Worm (Caenorhabditis elegans) whole organism, L3 larva: Measurements from ENCODE around the gene T04A11.1.

Experiments used
- ZK546.5 ChIP-seq: sonication (generic microtip); optimal IDR thresholded peaks from 2 replicates; lab custom pipeline; 2017; ENCODE audit warnings: missing biosample characterization, missing genetic modification characterization
- ama-1 ChIP-seq: fragments of 150-350 bp; optimal IDR thresholded peaks from 2 replicates; lab custom pipeline; 2018
- ceh-9 ChIP-seq: sonication (generic microtip); optimal IDR thresholded peaks from 2 replicates; lab custom pipeline; 2018; ENCODE audit warnings: missing biosample characterization, missing genetic modification characterization
- fkh-10 ChIP-seq: sonication (generic microtip); optimal IDR thresholded peaks from 2 replicates; lab custom pipeline; 2017; ENCODE audit warnings: missing biosample characterization, missing genetic modification reagents, missing genetic modification characterization
- fos-1 ChIP-seq: fragments of 150-350 bp; optimal IDR thresholded peaks from 2 replicates; lab custom pipeline; 2014; ENCODE audit warnings: missing biosample characterization, missing genetic modification characterization
- mml-1 ChIP-seq: fragments of 150-350 bp; sonication (generic microtip); optimal IDR thresholded peaks from 3 replicates; lab custom pipeline; 2014; ENCODE audit warnings: missing biosample characterization, missing genetic modification characterization
- tbx-2 ChIP-seq: sonication (generic microtip); optimal IDR thresholded peaks from 2 replicates; lab custom pipeline; 2016; ENCODE audit warnings: mild to moderate bottlenecking, missing genetic modification characterization, missing compliant biosample characterization

DNA sequence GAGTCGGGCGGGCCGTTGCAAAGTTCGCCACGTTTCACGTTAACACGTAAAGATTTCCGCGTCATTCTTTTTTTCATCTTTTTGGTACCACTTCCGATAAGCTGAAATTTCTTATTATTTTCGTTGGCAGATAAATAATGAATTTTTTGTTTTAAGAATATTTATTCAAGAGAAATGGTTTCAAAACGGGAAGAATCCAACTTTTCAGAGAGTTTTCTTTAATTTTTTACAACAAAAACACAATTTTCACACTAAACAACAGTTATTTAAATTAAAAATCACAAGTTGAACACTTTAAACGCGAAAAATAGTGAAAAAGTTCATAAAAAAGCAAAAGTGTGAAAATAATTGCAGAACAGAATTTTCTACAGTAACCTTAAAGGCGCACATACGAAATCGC lies 22.7 kb downstream of the T04A11.1 start, which contains the start of gene spe-44:
- TF ChIP-seq tbx-2 (no peak), ama-1 (lab: Kevin White, UChicago) (no peak), ceh-9 (tag; lab: Kevin White, UChicago) (no peak), ZK546.5 (tag; lab: Kevin White, UChicago) (no peak), fos-1 (tag; lab: Kevin White, UChicago) (no peak), fkh-10 (GFP tag; lab: Kevin White, UChicago) (no peak), mml-1 (tag; lab: Kevin White, UChicago) (no peak)
